Fruit fly (Drosophila melanogaster) whole organism: ENCODE results near the gene shams.

Experiments used
- CG8478 ChIP-seq: fragments of >200 bp; optimal IDR thresholded peaks from 2 replicates; lab custom pipeline; 2018; ENCODE audit warnings: inconsistent platforms
- Dll ChIP-seq: fragments of >200 bp; optimal IDR thresholded peaks from 2 replicates; lab custom pipeline; 2017
- EcR ChIP-seq, 2 experiments: fragments of >200 bp; optimal IDR thresholded peaks; 2 replicates each; lab custom pipeline; 2017; ENCODE audit warnings: missing biosample characterization in 2 of 2, missing genetic modification characterization in 2 of 2, missing genetic modification reagents in 2 of 2
- pan ChIP-seq: fragments of >200 bp; optimal IDR thresholded peaks from 2 replicates; lab custom pipeline; 2017
- psq ChIP-seq: fragments of >200 bp; optimal IDR thresholded peaks from 2 replicates; lab custom pipeline; 2017
- usp ChIP-seq: fragments of >200 bp; optimal IDR thresholded peaks from 2 replicates; lab custom pipeline; 2017; ENCODE audit warnings: missing biosample characterization, missing genetic modification characterization, mixed read lengths

The shams gene

DNA sequence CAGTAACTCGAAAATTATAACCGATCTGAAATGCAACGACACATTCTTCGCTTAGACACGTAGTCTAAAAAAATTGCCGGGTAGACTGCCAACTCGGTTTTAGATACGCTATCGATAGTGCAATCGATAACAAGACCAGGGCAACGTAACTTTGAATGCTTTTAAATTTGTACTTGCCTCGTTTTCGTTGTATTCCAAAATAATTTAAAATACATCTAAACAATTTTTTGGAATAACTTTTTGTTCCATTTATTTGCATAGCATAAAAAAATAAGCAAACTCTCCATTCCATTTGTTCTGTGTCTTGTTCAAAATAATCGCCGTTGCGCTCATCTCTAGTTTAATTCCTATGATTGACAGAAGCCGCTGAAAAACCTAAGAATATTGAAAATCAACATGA, 4.8 kb downstream of the shams start, which contains the start of the genes Stt3B and CG11839:
Gene Stt3B (minus strand): TSS at position 69 of the 400 bp plus-strand sequence.
Gene CG11839 (plus strand): TSS at position 359 of the 400 bp plus-strand sequence.
- no peak for TF ChIP-seq usp (GFP tag; lab: Kevin White, UChicago)
- TF ChIP-seq EcR (GFP tag; optimal IDR thresholded peaks at IDR 0.05; lab: Kevin White, UChicago): no peak
- no peak for TF ChIP-seq Dll (lab: Kevin White, UChicago)
- TF ChIP-seq CG8478 (lab: Kevin White, UChicago): no peak
- TF ChIP-seq pan (lab: Kevin White, UChicago): no peak
- TF ChIP-seq psq: no peak

- TF ChIP-seq EcR (GFP tag; optimal IDR thresholded peaks at IDR 0.05; lab: Kevin White, UChicago): no peak
- no peak for TF ChIP-seq pan (lab: Kevin White, UChicago)
- TF ChIP-seq CG8478 (lab: Kevin White, UChicago): no peak
- no peak for TF ChIP-seq usp (GFP tag; lab: Kevin White, UChicago)
- no peak for TF ChIP-seq psq
- TF ChIP-seq Dll (lab: Kevin White, UChicago): no peak
Observed at dm6 chr3R:25066856-25067255, 7.6 kb downstream of the shams start.

- TF ChIP-seq EcR (GFP tag; optimal IDR thresholded peaks at IDR 0.05; lab: Kevin White, UChicago) (no peak), CG8478 (lab: Kevin White, UChicago) (no peak), Dll (lab: Kevin White, UChicago) (no peak), psq (no peak), pan (lab: Kevin White, UChicago) (no peak), usp (GFP tag; lab: Kevin White, UChicago) (no peak)
Observed at dm6 chr3R:25064907-25065841, 9.2 kb downstream of the shams start, which contains the start of the genes veli and PQBP1. veli (minus strand) TSS chr3R:25065591. PQBP1 (plus strand) TSS chr3R:25065791.

- TF ChIP-seq CG8478 (lab: Kevin White, UChicago) (no peak), EcR (GFP tag; optimal IDR thresholded peaks at IDR 0.05; lab: Kevin White, UChicago) (no peak), psq (no peak), Dll (lab: Kevin White, UChicago) (no peak), usp (GFP tag; lab: Kevin White, UChicago) (no peak), pan (lab: Kevin White, UChicago) (no peak)
Observed at dm6 chr3R:25060462-25060861, 13.9 kb downstream of the shams start.

- no peak for TF ChIP-seq Dll (lab: Kevin White, UChicago)
- no peak for TF ChIP-seq usp (GFP tag; lab: Kevin White, UChicago)
- TF ChIP-seq pan (lab: Kevin White, UChicago): no peak
- TF ChIP-seq EcR (GFP tag; optimal IDR thresholded peaks at IDR 0.05; lab: Kevin White, UChicago): no peak
- no peak for TF ChIP-seq CG8478 (lab: Kevin White, UChicago)
- TF ChIP-seq psq: no peak
Observed at dm6 chr3R:25056488-25057157, 17.8 kb downstream of the shams start.

- TF ChIP-seq CG8478 (lab: Kevin White, UChicago): no peak
Observed at dm6 chr3R:25056016-25056415, 18.4 kb downstream of the shams start, which contains the start of the genes CG31111 and stac. CG31111 (minus strand) TSS chr3R:25056177. stac (plus strand) TSS chr3R:25056286.

dm6 chr3R:25054451-25055188, 19.8 kb downstream of the shams start, which contains the start of gene CG31109:
CG31109 (minus strand) TSS chr3R:25054653.
- no peak for TF ChIP-seq psq
- no peak for TF ChIP-seq CG8478 (lab: Kevin White, UChicago)
- TF ChIP-seq EcR (GFP tag; optimal IDR thresholded peaks at IDR 0.05; lab: Kevin White, UChicago): no peak
- TF ChIP-seq pan (lab: Kevin White, UChicago): no peak
- TF ChIP-seq Dll (lab: Kevin White, UChicago): no peak
- no peak for TF ChIP-seq usp (GFP tag; lab: Kevin White, UChicago)

DNA sequence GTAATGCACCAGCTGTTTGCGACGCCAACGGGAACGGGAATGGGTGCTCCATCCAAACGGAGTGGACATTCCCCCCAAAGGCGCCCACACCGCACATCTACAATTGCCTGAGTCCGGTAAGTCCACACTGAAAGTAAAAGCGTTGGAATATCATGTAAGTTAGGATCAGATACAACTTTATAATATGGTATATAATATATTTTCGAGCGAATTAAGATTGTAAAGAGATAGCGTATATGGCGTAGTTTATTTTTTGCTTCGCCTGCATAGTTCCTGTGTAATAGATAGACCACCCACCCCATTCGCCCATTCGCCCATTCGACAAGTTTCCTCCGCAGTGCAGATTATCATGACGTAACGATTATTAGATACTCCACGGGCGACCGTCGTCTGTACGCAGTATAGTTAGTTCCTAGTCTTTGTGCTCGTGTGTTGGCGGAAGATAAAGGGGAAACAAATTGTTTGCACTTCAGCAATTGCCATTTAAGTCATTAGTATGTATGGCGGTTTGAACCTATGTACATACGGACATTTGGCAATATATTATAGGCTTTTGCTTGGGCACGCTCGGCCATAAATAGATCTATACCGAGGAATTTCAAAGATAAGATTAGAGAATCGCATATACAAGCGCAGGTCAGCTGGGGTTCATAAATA, 22.8 kb downstream of the shams start:
- TF ChIP-seq EcR (GFP tag; optimal IDR thresholded peaks at IDR 0.05; lab: Kevin White, UChicago): no peak
- no peak for TF ChIP-seq psq
- no peak for TF ChIP-seq CG8478 (lab: Kevin White, UChicago)
- no peak for TF ChIP-seq Dll (lab: Kevin White, UChicago)
- no peak for TF ChIP-seq usp (GFP tag; lab: Kevin White, UChicago)
- no peak for TF ChIP-seq pan (lab: Kevin White, UChicago)

DNA sequence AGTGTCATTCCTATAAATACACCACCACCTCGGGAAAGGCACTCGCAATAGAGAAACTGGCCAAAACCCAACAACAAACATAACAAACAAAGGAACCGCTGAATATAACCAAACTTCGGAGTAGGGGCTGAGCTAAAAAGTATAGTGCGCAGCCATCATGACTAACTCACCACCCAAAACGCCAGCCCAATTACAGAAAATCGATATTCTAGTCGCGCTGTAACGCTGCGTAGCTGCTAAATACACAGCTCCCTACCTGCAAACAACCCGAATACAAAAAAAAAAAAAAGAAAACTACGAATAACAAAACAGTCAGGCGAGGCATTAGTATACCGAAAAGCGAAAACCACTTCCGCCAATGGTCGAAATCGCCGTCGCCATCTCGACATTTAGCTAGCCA, 23.8 kb downstream of the shams start:
- no peak for TF ChIP-seq usp (GFP tag; lab: Kevin White, UChicago)
- no peak for TF ChIP-seq CG8478 (lab: Kevin White, UChicago)
- no peak for TF ChIP-seq Dll (lab: Kevin White, UChicago)
- no peak for TF ChIP-seq EcR (GFP tag; optimal IDR thresholded peaks at IDR 0.05; lab: Kevin White, UChicago)

DNA sequence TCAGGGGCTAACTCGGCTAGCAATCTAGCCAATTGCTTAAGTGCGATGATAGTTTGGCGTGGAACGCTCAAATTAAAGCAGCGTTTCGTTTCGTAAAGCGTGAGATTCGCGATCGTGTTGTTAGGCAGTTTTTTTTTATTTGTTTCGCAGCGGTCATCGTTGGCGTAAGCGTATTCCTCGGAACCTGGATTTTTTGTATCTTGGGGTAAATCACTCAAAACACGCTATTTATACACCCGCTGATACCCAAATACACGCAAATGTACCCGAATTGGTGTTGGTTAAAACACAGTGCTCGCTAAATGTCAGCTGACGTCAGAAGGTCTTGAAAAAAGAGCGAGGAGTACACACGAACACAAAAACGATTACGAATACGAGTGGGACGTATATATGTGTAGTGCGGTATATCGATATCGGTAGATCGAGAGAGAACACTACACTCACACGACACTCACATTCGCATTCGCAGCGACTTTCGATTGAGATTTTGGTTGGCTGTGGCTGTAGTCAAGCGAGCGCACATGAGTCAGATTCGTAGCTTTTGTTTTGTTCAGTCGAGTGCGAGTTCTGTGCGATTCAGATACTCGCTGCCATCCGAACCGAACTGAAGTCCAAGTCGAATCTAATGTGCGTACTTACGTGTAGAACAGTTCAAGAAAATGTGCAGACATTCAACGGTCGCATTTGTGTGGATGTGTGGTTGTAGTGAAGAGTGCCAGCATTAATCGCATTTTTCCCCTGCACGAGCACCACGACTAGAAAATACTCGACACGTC, 24.5 kb downstream of the shams start:
- TF ChIP-seq CG8478 (lab: Kevin White, UChicago) (no peak), usp (GFP tag; lab: Kevin White, UChicago) (no peak), pan (lab: Kevin White, UChicago) (no peak), EcR (GFP tag; optimal IDR thresholded peaks at IDR 0.05; lab: Kevin White, UChicago) (no peak), psq (no peak), Dll (lab: Kevin White, UChicago) (no peak)
